Worm (Caenorhabditis elegans) whole organism, L4 larva: ENCODE data around the gene nimk-1.

ENCODE experiments used
- arid-1 ChIP-seq: fragments of 200-800 bp; sonication (Bioruptor generic); conservative IDR thresholded peaks from 2 replicates; pipeline ENCODE4 v1.3.6; 2022; ENCODE audit warnings: missing genetic modification reagents, missing genetic modification characterization, missing compliant biosample characterization
- jun-1 ChIP-seq: fragments of 150-350 bp; optimal IDR thresholded peaks from 2 replicates; lab custom pipeline; 2014; ENCODE audit warnings: missing biosample characterization, missing genetic modification reagents, missing genetic modification characterization
- lin-39 ChIP-seq: fragments of 150-350 bp; optimal IDR thresholded peaks from 2 replicates; lab custom pipeline; 2014; ENCODE audit warnings: missing biosample characterization, missing genetic modification reagents, missing genetic modification characterization
- nhr-11 ChIP-seq: fragments of 150-350 bp; optimal IDR thresholded peaks from 2 replicates; lab custom pipeline; 2014; ENCODE audit warnings: missing biosample characterization, missing genetic modification characterization
- nhr-237 ChIP-seq: sonication (generic microtip); optimal IDR thresholded peaks from 2 replicates; lab custom pipeline; 2017; ENCODE audit warnings: missing biosample characterization, missing genetic modification characterization
- unc-130 ChIP-seq: sonication (generic microtip); optimal IDR thresholded peaks from 2 replicates; lab custom pipeline; 2016; ENCODE audit warnings: missing genetic modification reagents, missing genetic modification characterization, missing compliant biosample characterization

DNA sequence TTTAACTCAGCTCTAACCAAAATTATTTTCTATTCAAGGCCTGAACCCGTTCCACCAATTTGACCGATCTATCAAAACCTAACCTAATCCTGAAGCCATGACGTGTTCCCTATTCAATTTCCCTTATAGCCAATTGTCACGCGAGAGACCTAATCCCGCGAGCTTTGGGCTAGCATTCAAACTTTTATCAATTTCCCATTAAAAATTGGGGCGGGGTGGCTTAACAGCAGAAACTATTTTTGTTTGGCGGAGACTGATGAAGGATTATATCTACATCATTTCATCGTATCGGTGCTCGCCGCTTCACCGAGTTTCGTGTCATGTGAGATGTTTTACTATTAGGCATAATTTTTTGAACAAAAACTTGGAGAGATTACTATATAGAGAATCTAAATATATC, 46.7 kb upstream of the nimk-1 start:
- no peak for TF ChIP-seq jun-1 (tag; lab: Kevin White, UChicago)
- no peak for TF ChIP-seq arid-1 (GFP tag; lab: Robert Waterston, UW)
- TF ChIP-seq lin-39 (tag; lab: Kevin White, UChicago) = no peak
- no peak for TF ChIP-seq unc-130 (GFP tag; lab: Kevin White, UChicago)
- no peak for TF ChIP-seq nhr-11 (tag; lab: Kevin White, UChicago)
- no peak for TF ChIP-seq nhr-237 (tag; lab: Kevin White, UChicago)
